Worm (Caenorhabditis elegans): ENCODE data around the gene str-151.

- TF ChIP-seq tra-4 (tag; optimal IDR thresholded peaks at IDR 0.05) (no peak), B0310.2 (tag; optimal IDR thresholded peaks at IDR 0.05) (no peak), sea-1 (GFP tag; conservative IDR thresholded peaks at IDR 0.05) (no peak), hnd-1 (tag; optimal IDR thresholded peaks at IDR 0.05) (no peak), ama-1 (optimal IDR thresholded peaks at IDR 0.05) (no peak), tbx-11 (GFP tag; IDR thresholded peaks at IDR 0.05) (no peak), ets-7 (tag; optimal IDR thresholded peaks at IDR 0.05) (no peak), hmbx-1 (tag; optimal IDR thresholded peaks at IDR 0.05) (no peak), flt-1 (GFP tag; IDR thresholded peaks at IDR 0.05) (no peak), F13C5.2 (tag; optimal IDR thresholded peaks at IDR 0.05) (no peak), ceh-13 (GFP tag; optimal IDR thresholded peaks at IDR 0.05) (no peak), scrt-1 (GFP tag; IDR thresholded peaks at IDR 0.05) (no peak), pes-1 (GFP tag; IDR thresholded peaks at IDR 0.05) (no peak)
Measured at ce11 chrV:16537908-16538446, 38.0 kb upstream of the str-151 start, which contains the start of gene Y32B12B.2.

Data from whole organism, early embryonic.